Fruit fly (Drosophila melanogaster) whole organism: ENCODE results near the gene CG43736.

Experiments used
- CG8478 ChIP-seq: fragments of >200 bp; optimal IDR thresholded peaks from 2 replicates; lab custom pipeline; 2018; ENCODE audit warnings: inconsistent platforms
- Dll ChIP-seq: fragments of >200 bp; optimal IDR thresholded peaks from 2 replicates; lab custom pipeline; 2017
- EcR ChIP-seq, 2 experiments: fragments of >200 bp; optimal IDR thresholded peaks; 2 replicates each; lab custom pipeline; 2017; ENCODE audit warnings: missing biosample characterization in 2 of 2, missing genetic modification characterization in 2 of 2, missing genetic modification reagents in 2 of 2
- pan ChIP-seq: fragments of >200 bp; optimal IDR thresholded peaks from 2 replicates; lab custom pipeline; 2017
- psq ChIP-seq: fragments of >200 bp; optimal IDR thresholded peaks from 2 replicates; lab custom pipeline; 2017
- usp ChIP-seq: fragments of >200 bp; optimal IDR thresholded peaks from 2 replicates; lab custom pipeline; 2017; ENCODE audit warnings: missing biosample characterization, missing genetic modification characterization, mixed read lengths

CG43736 gene

DNA sequence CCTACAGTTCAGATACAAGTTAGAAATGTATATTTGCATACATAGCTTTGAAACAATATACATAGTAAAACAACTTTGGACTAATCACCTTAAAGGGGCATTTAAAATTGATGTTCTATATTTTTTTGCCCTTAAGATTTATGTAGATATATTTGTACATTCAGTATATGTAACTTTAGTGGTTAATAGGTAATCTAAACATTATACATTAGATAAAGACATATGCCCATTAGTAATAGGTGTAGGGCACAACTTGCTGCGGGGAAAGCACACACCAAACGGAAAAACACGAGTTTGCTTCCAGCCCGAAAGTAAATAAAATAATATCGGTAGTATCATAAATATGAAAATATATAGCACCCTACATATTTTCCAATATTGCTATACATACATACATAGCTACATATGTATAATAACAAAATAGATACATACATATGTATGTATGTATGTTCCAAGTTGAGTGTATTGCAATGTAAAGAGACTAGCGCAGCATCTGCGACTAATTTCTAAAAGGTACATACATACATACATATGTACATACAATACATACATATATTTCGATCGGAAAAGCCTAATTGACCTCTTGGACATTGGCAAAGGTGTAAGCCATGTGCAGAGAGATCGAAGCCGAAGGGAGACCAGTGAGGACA, at the start of gene CG43736:
CG43736 (plus strand) TSS at position 600 of the 650 bp plus-strand sequence.
- TF ChIP-seq EcR (GFP tag; optimal IDR thresholded peaks at IDR 0.05; lab: Kevin White, UChicago) (no peak), pan (lab: Kevin White, UChicago) (no peak), psq (lab: Kevin White, UChicago) (no peak), Dll (lab: Kevin White, UChicago) (no peak), CG8478 (lab: Kevin White, UChicago) (no peak), usp (GFP tag; lab: Kevin White, UChicago) (no peak)

DNA sequence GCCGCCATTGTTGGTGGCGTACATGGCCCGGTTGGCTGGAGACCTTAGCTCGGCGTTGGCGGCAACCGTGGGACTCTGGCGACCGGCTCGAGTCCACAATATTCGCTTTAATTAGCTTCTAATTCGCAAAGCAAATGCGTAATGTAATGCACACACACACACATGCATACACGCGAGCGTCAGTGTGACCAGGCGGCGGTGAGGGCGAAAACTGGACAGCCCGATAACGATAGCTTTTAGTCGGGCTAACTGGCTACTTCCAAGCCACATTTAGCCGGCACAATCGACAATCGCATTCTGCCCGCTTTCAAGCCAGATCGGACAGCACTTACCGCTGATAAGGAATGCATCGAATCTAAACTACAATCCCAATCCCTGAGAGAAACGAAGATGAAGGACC, 43.0 kb upstream of the CG43736 start, which contains the start of the genes Nf-YC and xit:
Nf-YC (minus strand) TSS at position 217 of the 400 bp plus-strand sequence.
xit (plus strand) TSS at position 314 of the 400 bp plus-strand sequence.
- TF ChIP-seq usp (GFP tag; lab: Kevin White, UChicago) (no peak), psq (lab: Kevin White, UChicago) (no peak), Dll (lab: Kevin White, UChicago) (no peak), CG8478 (lab: Kevin White, UChicago) (no peak), EcR (GFP tag; optimal IDR thresholded peaks at IDR 0.05; lab: Kevin White, UChicago) (no peak), pan (lab: Kevin White, UChicago) (no peak)

DNA sequence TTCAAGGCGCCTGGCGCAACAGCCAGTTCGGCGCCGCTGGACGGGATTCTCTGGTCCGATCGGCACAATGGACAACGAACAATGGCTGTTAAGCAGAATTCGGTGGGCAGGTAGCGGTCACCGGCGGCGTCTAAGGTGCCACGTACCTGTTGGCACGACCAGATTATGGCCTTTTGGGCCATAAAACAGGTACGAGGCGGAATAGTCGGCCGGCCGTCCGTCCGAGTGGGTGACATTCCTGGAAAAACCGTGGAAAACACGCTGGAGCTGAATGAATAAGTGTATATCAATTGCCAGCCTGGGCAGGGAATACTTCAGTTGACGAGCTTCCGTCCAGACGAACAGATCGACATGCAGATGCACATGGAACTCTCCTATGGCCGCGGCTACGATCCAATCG, 40.8 kb upstream of the CG43736 start, which contains the start of gene Atx-1:
Atx-1 (plus strand) TSS at position 301 of the 400 bp plus-strand sequence.
- TF ChIP-seq Dll (lab: Kevin White, UChicago): no peak
- TF ChIP-seq usp (GFP tag; lab: Kevin White, UChicago): no peak
- no peak for TF ChIP-seq CG8478 (lab: Kevin White, UChicago)
- TF ChIP-seq psq (lab: Kevin White, UChicago): no peak
- no peak for TF ChIP-seq EcR (GFP tag; optimal IDR thresholded peaks at IDR 0.05; lab: Kevin White, UChicago)
- no peak for TF ChIP-seq pan (lab: Kevin White, UChicago)

DNA sequence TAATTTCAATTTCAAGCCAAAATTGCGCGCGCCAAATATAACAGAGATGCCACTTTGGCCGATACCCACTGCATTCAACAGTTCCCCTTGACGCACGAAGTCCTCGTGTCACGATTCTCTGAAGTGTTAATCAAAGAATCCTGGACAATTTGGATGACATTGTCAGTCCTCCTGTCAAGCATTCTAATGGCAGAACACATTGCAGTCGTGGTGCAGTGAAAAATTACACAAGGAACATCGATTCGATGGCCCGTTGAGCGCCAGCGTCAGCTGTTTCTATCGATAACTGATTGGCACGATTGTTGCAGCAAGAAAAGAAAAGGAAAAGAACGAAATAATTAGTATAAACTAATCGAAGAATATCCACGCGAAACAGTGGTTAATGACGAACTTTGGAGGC, 39.5 kb upstream of the CG43736 start, which contains the start of gene nonC:
nonC (plus strand) TSS at position 294 of the 400 bp plus-strand sequence.
- TF ChIP-seq pan (lab: Kevin White, UChicago): no peak
- no peak for TF ChIP-seq EcR (GFP tag; optimal IDR thresholded peaks at IDR 0.05; lab: Kevin White, UChicago)
- TF ChIP-seq Dll (lab: Kevin White, UChicago): no peak
- TF ChIP-seq psq (lab: Kevin White, UChicago): no peak
- TF ChIP-seq usp (GFP tag; lab: Kevin White, UChicago): no peak
- TF ChIP-seq CG8478 (lab: Kevin White, UChicago): no peak

DNA sequence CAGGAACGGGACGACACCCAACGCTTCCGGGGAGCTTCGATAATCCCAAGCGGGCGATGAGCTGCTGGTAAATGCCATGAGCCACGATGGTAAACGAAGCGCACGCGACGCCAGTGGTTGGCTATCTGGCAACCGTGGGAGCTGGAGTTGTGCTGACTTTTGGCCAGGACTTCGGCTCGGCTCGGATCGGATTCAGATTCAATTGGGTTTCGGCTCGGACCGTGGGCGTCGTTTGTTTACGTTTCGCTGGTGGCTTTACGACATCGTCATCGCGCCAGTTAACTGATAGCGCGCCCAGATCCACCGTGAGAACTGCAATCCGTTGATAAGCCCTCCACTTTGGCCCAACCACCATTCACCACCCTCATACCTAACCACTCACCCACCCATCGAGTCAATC, 31.1 kb upstream of the CG43736 start, which contains the start of gene mAChR-C:
mAChR-C (minus strand) TSS at position 101 of the 400 bp plus-strand sequence.
- TF ChIP-seq EcR (GFP tag; optimal IDR thresholded peaks at IDR 0.05; lab: Kevin White, UChicago) (no peak), Dll (lab: Kevin White, UChicago) (no peak), usp (GFP tag; lab: Kevin White, UChicago) (no peak), CG8478 (lab: Kevin White, UChicago) (no peak), psq (lab: Kevin White, UChicago) (no peak), pan (lab: Kevin White, UChicago) (no peak)

DNA sequence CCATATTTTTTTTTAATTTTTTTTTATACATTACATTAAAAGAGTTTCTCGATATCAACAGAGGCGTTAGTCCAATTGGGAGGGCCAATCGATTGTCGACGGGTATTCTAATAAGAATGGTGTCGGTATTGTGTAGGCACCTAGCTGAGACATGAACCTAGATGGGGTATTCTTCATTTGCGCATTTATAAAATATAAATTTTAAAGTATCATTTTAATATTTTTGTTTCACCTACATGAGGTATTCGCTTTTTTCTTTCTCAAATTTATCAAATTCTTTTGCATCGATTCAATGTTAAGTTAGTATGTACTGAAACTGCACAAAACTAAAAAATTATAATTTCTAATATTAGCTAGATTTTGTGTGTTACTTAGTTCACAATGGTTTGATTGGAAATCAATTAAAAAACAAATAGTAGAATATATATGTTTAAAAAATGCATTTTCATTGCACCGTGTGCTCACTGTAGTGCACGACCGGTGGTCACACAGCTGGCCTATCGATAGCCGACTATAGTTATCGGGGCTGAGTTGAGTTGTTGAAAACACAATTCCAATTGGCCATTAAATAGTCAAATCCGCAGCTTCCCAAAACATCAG, 19.7 kb upstream of the CG43736 start, which contains the start of the genes CG14435 and Tmf:
CG14435 (minus strand) TSS at position 81 of the 600 bp plus-strand sequence.
Tmf (plus strand) TSS at position 501 of the 600 bp plus-strand sequence.
- no peak for TF ChIP-seq psq (lab: Kevin White, UChicago)
- no peak for TF ChIP-seq Dll (lab: Kevin White, UChicago)
- TF ChIP-seq CG8478 (lab: Kevin White, UChicago): no peak
- TF ChIP-seq EcR (GFP tag; optimal IDR thresholded peaks at IDR 0.05; lab: Kevin White, UChicago): no peak
- no peak for TF ChIP-seq usp (GFP tag; lab: Kevin White, UChicago)
- no peak for TF ChIP-seq pan (lab: Kevin White, UChicago)

DNA sequence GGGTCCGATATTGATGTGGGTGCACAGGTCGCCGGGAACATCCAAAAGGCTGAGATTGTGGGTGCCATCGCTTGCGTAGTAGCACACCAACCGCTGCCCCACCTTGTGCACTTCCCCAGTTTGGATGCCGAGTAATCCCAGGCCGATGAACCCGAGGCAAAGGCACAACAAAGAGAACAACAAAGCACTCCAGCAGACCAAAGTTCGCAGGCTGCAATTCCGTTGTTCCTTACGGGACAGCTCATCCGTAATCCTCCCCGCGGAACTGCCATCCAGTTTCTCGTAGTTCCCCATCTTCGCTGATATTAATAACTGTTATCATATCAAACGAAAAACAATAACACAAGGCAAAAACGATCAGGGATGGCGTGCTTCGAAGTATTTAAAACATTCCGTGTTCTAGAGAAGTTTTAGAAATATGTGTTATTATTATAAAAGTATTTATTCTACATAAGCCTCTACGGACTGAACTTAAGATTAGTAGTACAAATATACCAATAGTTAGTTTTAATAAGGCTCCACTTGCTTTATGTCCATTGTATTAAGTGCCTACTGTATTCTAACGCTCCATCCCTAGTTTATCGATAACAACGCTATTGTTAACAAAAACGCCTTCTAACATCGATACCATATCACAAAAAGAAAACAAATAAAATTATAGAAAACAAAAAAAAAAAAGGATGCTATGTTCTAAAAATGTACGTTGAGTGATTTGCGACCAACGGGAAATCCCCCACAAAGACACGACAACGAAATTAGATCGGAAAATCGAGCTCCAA, 14.3 kb upstream of the CG43736 start, which contains the start of the genes Cht11 and CG4558:
Cht11 (minus strand) TSS at position 340 of the 779 bp plus-strand sequence.
CG4558 (plus strand) TSS at position 593 of the 779 bp plus-strand sequence.
- TF ChIP-seq pan (lab: Kevin White, UChicago) (no peak), CG8478 (lab: Kevin White, UChicago) (no peak), psq (lab: Kevin White, UChicago) (no peak), Dll (lab: Kevin White, UChicago) (no peak), usp (GFP tag; lab: Kevin White, UChicago) (no peak), EcR (GFP tag; optimal IDR thresholded peaks at IDR 0.05; lab: Kevin White, UChicago) (no peak)

DNA sequence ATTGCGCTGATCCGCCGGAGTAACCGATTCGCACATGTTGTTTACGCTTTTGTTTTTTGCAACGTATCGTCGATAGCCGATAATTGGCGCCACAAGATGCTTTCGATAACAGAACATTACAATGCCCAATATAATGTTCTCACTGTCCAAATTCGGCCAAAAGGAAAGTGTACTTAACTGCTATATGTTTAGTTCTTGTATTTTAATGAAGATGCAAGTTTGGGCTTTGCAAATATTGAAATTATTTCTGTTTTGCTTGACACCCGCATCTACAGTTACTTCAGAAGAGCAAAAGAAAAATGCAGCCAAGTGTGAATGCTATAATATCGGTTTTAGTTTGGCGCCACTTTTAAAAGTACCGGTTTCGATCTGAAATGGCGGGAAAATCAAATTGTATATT, 11.1 kb upstream of the CG43736 start:
- no peak for TF ChIP-seq pan (lab: Kevin White, UChicago)
- TF ChIP-seq CG8478 (lab: Kevin White, UChicago): no peak
- TF ChIP-seq usp (GFP tag; lab: Kevin White, UChicago): no peak
- no peak for TF ChIP-seq EcR (GFP tag; optimal IDR thresholded peaks at IDR 0.05; lab: Kevin White, UChicago)

DNA sequence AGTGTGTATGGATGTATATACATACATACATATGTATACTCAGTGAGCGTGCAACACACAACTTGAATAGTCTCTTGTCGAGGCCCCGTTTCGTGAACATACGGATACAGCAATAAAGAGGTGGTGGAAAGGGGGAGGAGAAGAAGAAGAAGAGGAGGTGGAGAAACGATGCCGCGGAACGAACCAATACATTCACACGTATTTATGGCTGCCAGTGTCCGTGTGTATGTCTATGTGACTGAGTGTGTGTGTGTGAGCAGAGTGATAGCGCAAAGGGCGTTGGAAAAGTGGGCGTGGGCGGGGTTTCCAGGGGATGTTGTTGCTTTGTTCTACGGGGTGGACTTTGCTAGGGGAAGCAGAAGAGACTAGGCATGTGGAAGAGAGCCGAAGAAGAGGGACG, 10.3 kb upstream of the CG43736 start:
- no peak for TF ChIP-seq EcR (GFP tag; optimal IDR thresholded peaks at IDR 0.05; lab: Kevin White, UChicago)
- TF ChIP-seq pan (lab: Kevin White, UChicago): no peak
- no peak for TF ChIP-seq CG8478 (lab: Kevin White, UChicago)
- TF ChIP-seq usp (GFP tag; lab: Kevin White, UChicago): no peak
- TF ChIP-seq psq (lab: Kevin White, UChicago): no peak
- no peak for TF ChIP-seq Dll (lab: Kevin White, UChicago)

DNA sequence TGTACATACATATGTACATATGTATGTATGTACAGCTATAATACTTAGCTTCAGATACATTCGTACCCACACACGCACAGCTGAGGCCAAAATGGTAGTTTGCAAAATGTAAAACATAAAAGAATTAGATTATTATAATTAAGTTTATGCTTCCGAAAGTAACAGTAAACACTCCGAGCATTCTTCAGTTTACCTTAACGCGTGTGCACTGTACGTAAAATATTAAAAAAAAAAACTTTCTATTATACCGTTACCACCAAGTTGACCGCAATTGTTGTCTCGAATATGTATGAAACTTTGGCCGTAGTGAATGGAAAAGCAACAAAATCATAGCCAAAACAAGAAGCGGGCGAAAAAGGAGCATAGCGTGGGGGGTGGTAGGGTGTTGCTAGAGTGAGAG, 9.1 kb upstream of the CG43736 start:
- TF ChIP-seq CG8478 (lab: Kevin White, UChicago) (no peak), pan (lab: Kevin White, UChicago) (no peak), Dll (lab: Kevin White, UChicago) (no peak), usp (GFP tag; lab: Kevin White, UChicago) (no peak), EcR (GFP tag; optimal IDR thresholded peaks at IDR 0.05; lab: Kevin White, UChicago) (no peak), psq (lab: Kevin White, UChicago) (no peak)
